Worm (Caenorhabditis elegans): ENCODE data around the gene ssq-1.

DNA sequence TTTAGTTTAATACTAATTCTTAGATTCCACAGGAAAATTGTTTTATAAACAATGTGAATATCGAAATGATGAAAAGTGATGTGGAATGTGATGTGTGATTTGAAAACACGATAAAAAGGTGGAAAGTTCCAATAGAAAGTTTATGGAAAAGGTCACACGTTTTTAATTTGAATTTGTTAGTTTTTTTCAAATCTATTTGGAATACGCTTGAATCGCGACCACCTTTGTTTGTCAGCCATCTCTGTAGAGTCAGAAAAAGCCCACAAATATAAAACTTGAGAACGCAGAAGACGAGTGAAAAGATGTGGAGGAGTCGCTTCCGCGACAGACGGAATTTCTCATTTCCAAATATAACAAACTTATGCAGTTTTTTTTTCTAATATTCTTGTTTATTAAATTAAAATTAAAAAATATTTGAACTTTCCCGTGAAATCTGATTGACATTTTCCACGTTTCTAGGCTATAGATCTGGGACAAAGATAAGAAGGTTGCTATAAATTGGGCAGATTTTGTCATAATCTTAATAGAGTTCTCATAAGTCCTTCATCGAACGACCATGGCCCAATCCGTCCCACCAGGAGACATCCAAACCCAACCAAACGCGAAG is 11.3 kb upstream of the ssq-1 start, which contains the start of the genes kin-24 and msp-56:
- TF ChIP-seq pha-4 (tag; optimal IDR thresholded peaks at IDR 0.05) (no peak), hlh-13 (GFP tag; optimal IDR thresholded peaks at IDR 0.05) (no peak), che-1 (tag; optimal IDR thresholded peaks at IDR 0.05) (no peak), fkh-10 (GFP tag; optimal IDR thresholded peaks at IDR 0.05) (no peak), pag-3 (tag; optimal IDR thresholded peaks at IDR 0.05; ENCODE audit: borderline replicate concordance) (no peak), hlh-6 (tag; optimal IDR thresholded peaks at IDR 0.05) (no peak), tbx-2 (tag; optimal IDR thresholded peaks at IDR 0.05) (no peak), npax-4 (tag; optimal IDR thresholded peaks at IDR 0.05) (no peak), nhr-232 (tag; optimal IDR thresholded peaks at IDR 0.05) (no peak), sox-4 (tag; optimal IDR thresholded peaks at IDR 0.05) (no peak), ceh-30 (tag; optimal IDR thresholded peaks at IDR 0.05) (no peak), pqm-1 (tag; optimal IDR thresholded peaks at IDR 0.05) (no peak), ceh-34 (tag; optimal IDR thresholded peaks at IDR 0.05) (no peak)
